Worm (Caenorhabditis elegans) whole organism, L3 larva: ENCODE results near the gene M163.5.
A peak's percentile ranks its signal among the peaks of the same experiment; 100 is the strongest.

ENCODE experiments used
- aly-2 ChIP-seq: fragments of 150-350 bp; optimal IDR thresholded peaks from 2 replicates; lab custom pipeline; 2014; ENCODE audit warnings: missing biosample characterization, missing genetic modification characterization
- ama-1 ChIP-seq: fragments of 150-350 bp; optimal IDR thresholded peaks from 2 replicates; lab custom pipeline; 2018
- ceh-16 ChIP-seq: sonication (generic microtip); optimal IDR thresholded peaks from 2 replicates; lab custom pipeline; 2017; ENCODE audit warnings: missing biosample characterization, missing genetic modification characterization
- ceh-28 ChIP-seq: fragments of 150-350 bp; optimal IDR thresholded peaks from 2 replicates; lab custom pipeline; 2014; ENCODE audit warnings: missing biosample characterization, missing genetic modification reagents, missing genetic modification characterization
- ceh-82 ChIP-seq: fragments of 150-350 bp; optimal IDR thresholded peaks from 2 replicates; lab custom pipeline; 2014; ENCODE audit warnings: missing biosample characterization, missing genetic modification characterization
- daf-12 ChIP-seq: fragments of 150-350 bp; optimal IDR thresholded peaks from 2 replicates; lab custom pipeline; 2014; ENCODE audit warnings: missing biosample characterization, missing genetic modification reagents, missing genetic modification characterization
- elt-3 ChIP-seq, 3 experiments: fragments of 150-350 bp in 1 of 3; sonication (generic microtip) in 2 of 3; optimal IDR thresholded peaks; 2 replicates in 2 of 3; 4 replicates in 1 of 3; lab custom pipeline; 2014 to 2017; ENCODE audit warnings: missing biosample characterization in 3 of 3, missing genetic modification characterization in 3 of 3
- fkh-2 ChIP-seq: fragments of 150-350 bp; optimal IDR thresholded peaks from 2 replicates; lab custom pipeline; 2014; ENCODE audit warnings: missing biosample characterization, missing genetic modification reagents, missing genetic modification characterization
- fos-1 ChIP-seq: fragments of 150-350 bp; optimal IDR thresholded peaks from 2 replicates; lab custom pipeline; 2014; ENCODE audit warnings: missing biosample characterization, missing genetic modification characterization
- hmg-11 ChIP-seq: sonication (generic microtip); optimal IDR thresholded peaks from 2 replicates; lab custom pipeline; 2016; ENCODE audit warnings: missing genetic modification characterization, missing compliant biosample characterization
- jun-1 ChIP-seq: fragments of 150-350 bp; optimal IDR thresholded peaks from 2 replicates; lab custom pipeline; 2014; ENCODE audit warnings: missing biosample characterization, missing genetic modification reagents, missing genetic modification characterization
- lin-39 ChIP-seq: fragments of 150-350 bp; optimal IDR thresholded peaks from 2 replicates; lab custom pipeline; 2018; ENCODE audit warnings: missing biosample characterization, missing genetic modification reagents, missing genetic modification characterization
- mml-1 ChIP-seq: fragments of 150-350 bp; sonication (generic microtip); optimal IDR thresholded peaks from 3 replicates; lab custom pipeline; 2014; ENCODE audit warnings: missing biosample characterization, missing genetic modification characterization
- nfya-1 ChIP-seq: sonication (generic microtip); optimal IDR thresholded peaks from 2 replicates; lab custom pipeline; 2017; ENCODE audit warnings: missing genetic modification characterization, mild to moderate bottlenecking, missing compliant biosample characterization, antibody characterized with exemption, moderate library complexity; ENCODE audit not compliant: insufficient read depth
- nhr-11 ChIP-seq: fragments of 150-350 bp; optimal IDR thresholded peaks from 2 replicates; lab custom pipeline; 2014; ENCODE audit warnings: missing biosample characterization, missing genetic modification characterization
- nhr-12 ChIP-seq: fragments of 150-350 bp; optimal IDR thresholded peaks from 2 replicates; lab custom pipeline; 2014; ENCODE audit warnings: missing biosample characterization, missing genetic modification characterization
- nhr-23 ChIP-seq: fragments of 150-350 bp; optimal IDR thresholded peaks from 2 replicates; lab custom pipeline; 2014; ENCODE audit warnings: missing biosample characterization, missing genetic modification reagents, missing genetic modification characterization
- nhr-237 ChIP-seq: fragments of 150-350 bp; optimal IDR thresholded peaks from 2 replicates; lab custom pipeline; 2014; ENCODE audit warnings: missing biosample characterization, missing genetic modification characterization
- nhr-25 ChIP-seq: sonication (generic microtip); optimal IDR thresholded peaks from 2 replicates; lab custom pipeline; 2017; ENCODE audit warnings: missing biosample characterization, missing genetic modification characterization
- nhr-28 ChIP-seq: fragments of 150-350 bp; optimal IDR thresholded peaks from 2 replicates; lab custom pipeline; 2014; ENCODE audit warnings: missing biosample characterization, missing genetic modification characterization
- nhr-43 ChIP-seq: sonication (generic microtip); optimal IDR thresholded peaks from 2 replicates; lab custom pipeline; 2016; ENCODE audit warnings: mild to moderate bottlenecking, missing genetic modification characterization, missing compliant biosample characterization; ENCODE audit not compliant: poor library complexity, severe bottlenecking
- nhr-76 ChIP-seq: fragments of 150-350 bp; sonication (generic microtip); optimal IDR thresholded peaks from 5 replicates; lab custom pipeline; 2014; ENCODE audit warnings: missing biosample characterization, missing genetic modification characterization
- nhr-77 ChIP-seq: fragments of 150-350 bp; optimal IDR thresholded peaks from 2 replicates; lab custom pipeline; 2014; ENCODE audit warnings: missing biosample characterization, missing genetic modification characterization
- skn-1 ChIP-seq: fragments of 150-350 bp; optimal IDR thresholded peaks from 2 replicates; lab custom pipeline; 2014; ENCODE audit warnings: missing biosample characterization, missing genetic modification characterization
- snpc-4 ChIP-seq: fragments of 150-350 bp; optimal IDR thresholded peaks from 2 replicates; lab custom pipeline; 2014; ENCODE audit warnings: missing biosample characterization, missing genetic modification characterization
- unc-39 ChIP-seq: sonication (generic microtip); optimal IDR thresholded peaks from 4 replicates; lab custom pipeline; 2017; ENCODE audit warnings: missing biosample characterization, missing genetic modification characterization
- unc-62 ChIP-seq: fragments of 150-350 bp; sonication (generic microtip); optimal IDR thresholded peaks from 4 replicates; lab custom pipeline; 2014; ENCODE audit warnings: missing biosample characterization, missing genetic modification reagents, missing genetic modification characterization
- ztf-11 ChIP-seq: fragments of 150-350 bp; optimal IDR thresholded peaks from 2 replicates; lab custom pipeline; 2014; ENCODE audit warnings: missing biosample characterization, missing genetic modification characterization
- ztf-4 ChIP-seq: fragments of 150-350 bp; optimal IDR thresholded peaks from 2 replicates; lab custom pipeline; 2014; ENCODE audit warnings: missing biosample characterization, missing genetic modification characterization

The M163.5 gene

ce11 chrX:14473740-14474139 lies at the start of gene M163.5:
TSS of gene M163.5 (plus strand) at chrX:14474040.
- no peak for TF ChIP-seq nhr-23
- no peak for TF ChIP-seq unc-39 (tag; lab: Kevin White, UChicago)
- no peak for TF ChIP-seq nhr-43 (tag; lab: Kevin White, UChicago)
- TF ChIP-seq daf-12 = no peak
- TF ChIP-seq skn-1 (tag; lab: Kevin White, UChicago) = no peak
- TF ChIP-seq nhr-76 (tag; lab: Kevin White, UChicago) = no peak
- TF ChIP-seq lin-39 (tag; lab: Kevin White, UChicago) = no peak
- TF ChIP-seq ztf-11 (tag; lab: Kevin White, UChicago) = no peak
- TF ChIP-seq elt-3 (tag; optimal IDR thresholded peaks at IDR 0.05; lab: Kevin White, UChicago) = no peak
- no peak for TF ChIP-seq ztf-4 (tag; lab: Kevin White, UChicago)
- TF ChIP-seq ceh-28 (tag; lab: Kevin White, UChicago) = no peak
- no peak for TF ChIP-seq nhr-237 (tag; lab: Kevin White, UChicago)

- TF ChIP-seq lin-39 (tag; lab: Kevin White, UChicago) = no peak
- TF ChIP-seq hmg-11 (tag; lab: Kevin White, UChicago) = no peak
- no peak for TF ChIP-seq fos-1 (tag; lab: Kevin White, UChicago)
- TF ChIP-seq ceh-82 (tag; lab: Kevin White, UChicago) = no peak
- no peak for TF ChIP-seq nhr-11 (tag; lab: Kevin White, UChicago)
- TF ChIP-seq fkh-2 = no peak
- TF ChIP-seq elt-3 (tag; optimal IDR thresholded peaks at IDR 0.05; lab: Kevin White, UChicago) = no peak
- no peak for TF ChIP-seq unc-62 (GFP tag; lab: Kevin White, UChicago)
- no peak for TF ChIP-seq nhr-23
- no peak for TF ChIP-seq nhr-25
- no peak for TF ChIP-seq ztf-4 (tag; lab: Kevin White, UChicago)
- no peak for TF ChIP-seq jun-1 (tag; lab: Kevin White, UChicago)
- no peak for TF ChIP-seq ceh-28 (tag; lab: Kevin White, UChicago)
- TF ChIP-seq nhr-43 (tag; lab: Kevin White, UChicago) = no peak
These were observed 49.7 kb upstream of the M163.5 start for ce11 chrX:14424186-14424585.

- TF ChIP-seq ceh-82 (tag; lab: Kevin White, UChicago) = no peak
- TF ChIP-seq nhr-77 = no peak
- no peak for TF ChIP-seq ztf-4 (tag; lab: Kevin White, UChicago)
- TF ChIP-seq snpc-4 (tag; lab: Kevin White, UChicago) = no peak
- TF ChIP-seq ceh-16 (tag; lab: Kevin White, UChicago) = no peak
- no peak for TF ChIP-seq nhr-28 (tag; lab: Kevin White, UChicago)
These were observed 49.2 kb upstream of the M163.5 start, which contains the start of gene F23D12.11 for ce11 chrX:14424673-14425072. TSS of gene F23D12.11 (minus strand) at chrX:14424751.

ce11 chrX:14428052-14428451 lies 45.8 kb upstream of the M163.5 start, which contains the start of gene F23D12.1:
TSS of gene F23D12.1 (minus strand) at chrX:14428152.
- no peak for TF ChIP-seq nhr-12 (tag; lab: Kevin White, UChicago)
- TF ChIP-seq aly-2 (tag; lab: Kevin White, UChicago) = no peak
- TF ChIP-seq ama-1 (lab: Kevin White, UChicago) = no peak
- TF ChIP-seq, all 47 proteins: peak for 0

- no peak for TF ChIP-seq mml-1 (tag; lab: Kevin White, UChicago)
- no peak for TF ChIP-seq skn-1 (tag; lab: Kevin White, UChicago)
These were observed 43.4 kb upstream of the M163.5 start for ce11 chrX:14430436-14430835.

ce11 chrX:14435648-14436155 lies 38.1 kb upstream of the M163.5 start:
- TF ChIP-seq ama-1 (lab: Kevin White, UChicago) = no peak

- TF ChIP-seq nfya-1 (tag; lab: Kevin White, UChicago) = peak; percentile 16
- TF ChIP-seq nhr-43 (tag; lab: Kevin White, UChicago) = peak; percentile 59
These were observed 36.0 kb upstream of the M163.5 start for ce11 chrX:14437806-14438205.
